Worm (Caenorhabditis elegans): ENCODE measurements around the gene myo-3.
A peak's percentile ranks its signal among the peaks of the same experiment; 100 is the strongest.

Gene myo-3

ce11 chrV:12271495-12271894, 37.4 kb upstream of the myo-3 start, which contains the start of the genes tsfm-1 and capg-2 (continued):
- TF ChIP-seq nhr-237 (tag; optimal IDR thresholded peaks at IDR 0.05) = no peak

- no peak for TF ChIP-seq jun-1 (tag; optimal IDR thresholded peaks at IDR 0.05)
- peak in 1 of 2 experiments; percentile 23 for TF ChIP-seq daf-16 (GFP tag; optimal IDR thresholded peaks at IDR 0.05)
- no peak for TF ChIP-seq daf-16 (tag; optimal IDR thresholded peaks at IDR 0.05)
- no peak for TF ChIP-seq Y105C5A.15 (GFP tag; IDR thresholded peaks at IDR 0.05)
- TF ChIP-seq hlh-30 (tag; optimal IDR thresholded peaks at IDR 0.05; ENCODE audit: insufficient read depth) = peak; percentile 6
- TF ChIP-seq nhr-11 (tag; optimal IDR thresholded peaks at IDR 0.05) = peak; percentile 17
Measured at ce11 chrV:12269272-12269767, 35.2 kb upstream of the myo-3 start, which contains the start of gene twk-24. Gene twk-24 (minus strand): TSS chrV:12269322.

- TF ChIP-seq hmg-1.1 (GFP tag; IDR thresholded peaks at IDR 0.05) (no peak), Y105C5A.15 (GFP tag; IDR thresholded peaks at IDR 0.05) (no peak), ceh-44 (GFP tag; IDR thresholded peaks at IDR 0.05) (no peak), zfp-2 (tag; optimal IDR thresholded peaks at IDR 0.05) (no peak), skn-1 (tag; optimal IDR thresholded peaks at IDR 0.05) (no peak), spr-3 (GFP tag; optimal IDR thresholded peaks at IDR 0.05) (no peak), aly-2 (tag; optimal IDR thresholded peaks at IDR 0.05) (no peak), set-16 (GFP tag; IDR thresholded peaks at IDR 0.05) (no peak), lin-1 (GFP tag; IDR thresholded peaks at IDR 0.05) (no peak), arid-1 (GFP tag; conservative IDR thresholded peaks at IDR 0.05) (no peak), hlh-30 (tag; optimal IDR thresholded peaks at IDR 0.05; ENCODE audit: insufficient read depth) (no peak), F37D6.2 (tag; optimal IDR thresholded peaks at IDR 0.05) (no peak), nhr-10 (tag; optimal IDR thresholded peaks at IDR 0.05) (no peak), ZK337.2 (GFP tag; IDR thresholded peaks at IDR 0.05) (no peak), dmd-6 (GFP tag; IDR thresholded peaks at IDR 0.05) (no peak)
Measured at ce11 chrV:12263723-12264122, 29.6 kb upstream of the myo-3 start, which contains the start of gene ssp-35. Gene ssp-35 (minus strand): TSS chrV:12263823.

- no peak for TF ChIP-seq ces-1 (GFP tag; optimal IDR thresholded peaks at IDR 0.05)
- TF ChIP-seq hlh-30 (tag; optimal IDR thresholded peaks at IDR 0.05; ENCODE audit: insufficient read depth) = no peak
- no peak for TF ChIP-seq jun-1 (tag; optimal IDR thresholded peaks at IDR 0.05)
- no peak for TF ChIP-seq lim-7 (GFP tag; IDR thresholded peaks at IDR 0.05)
- no peak for TF ChIP-seq mdl-1 (tag; optimal IDR thresholded peaks at IDR 0.05)
- no peak for TF ChIP-seq Y48G9A.11 (GFP tag; IDR thresholded peaks at IDR 0.05)
- TF ChIP-seq ztf-7 (tag; optimal IDR thresholded peaks at IDR 0.05) = no peak
- TF ChIP-seq nhr-10 (tag; optimal IDR thresholded peaks at IDR 0.05) = no peak
- no peak for TF ChIP-seq cey-2 (tag; optimal IDR thresholded peaks at IDR 0.05; ENCODE audit: borderline replicate concordance, insufficient read depth)
- TF ChIP-seq F26F4.8 (GFP tag; conservative IDR thresholded peaks at IDR 0.05) = no peak
- TF ChIP-seq nhr-41 (GFP tag; IDR thresholded peaks at IDR 0.05) = no peak
- no peak for TF ChIP-seq nhr-6 (tag; optimal IDR thresholded peaks at IDR 0.05)
- TF ChIP-seq ceh-28 (tag; optimal IDR thresholded peaks at IDR 0.05) = no peak
- TF ChIP-seq lir-3 (tag; optimal IDR thresholded peaks at IDR 0.05) = no peak
- TF ChIP-seq saeg-2 (GFP tag; IDR thresholded peaks at IDR 0.05) = no peak
Measured at ce11 chrV:12261377-12261776, 27.2 kb upstream of the myo-3 start, which contains the start of gene tbb-6. Gene tbb-6 (plus strand): TSS chrV:12261531.

- no peak for TF ChIP-seq nhr-111 (GFP tag; optimal IDR thresholded peaks at IDR 0.05)
- no peak for TF ChIP-seq hif-1 (tag; optimal IDR thresholded peaks at IDR 0.05)
- peak; percentile 97 for TF ChIP-seq aha-1 (tag)
- no peak for TF ChIP-seq Y5F2A.4 (GFP tag; optimal IDR thresholded peaks at IDR 0.05)
Measured at ce11 chrV:12258922-12259321, 24.8 kb upstream of the myo-3 start, which contains the start of gene ugt-56. Gene ugt-56 (plus strand): TSS chrV:12258982.
